Worm (Caenorhabditis elegans): ENCODE data around the gene irld-66.

The irld-66 gene

ce11 chrII:2976597-2976996 is 36.0 kb upstream of the irld-66 start, which contains the start of gene nhr-88 (continued):
- TF ChIP-seq nhr-6 (tag; optimal IDR thresholded peaks at IDR 0.05) (no peak), nhr-11 (tag; optimal IDR thresholded peaks at IDR 0.05) (no peak), Y105C5A.15 (GFP tag; IDR thresholded peaks at IDR 0.05) (no peak), zag-1 (tag; optimal IDR thresholded peaks at IDR 0.05) (no peak), aly-2 (tag; optimal IDR thresholded peaks at IDR 0.05) (no peak), T26A8.4 (GFP tag; IDR thresholded peaks at IDR 0.05) (peak; percentile 43; the same call in 1 of the 2 replicates), ztf-7 (tag; optimal IDR thresholded peaks at IDR 0.05) (no peak), F26F4.8 (GFP tag; conservative IDR thresholded peaks at IDR 0.05) (no peak), Y48G9A.11 (GFP tag; IDR thresholded peaks at IDR 0.05) (no peak), pha-4 (GFP tag; IDR thresholded peaks at IDR 0.05) (no peak), pha-4 (tag; optimal IDR thresholded peaks at IDR 0.05) (no peak), ZK546.5 (tag; optimal IDR thresholded peaks at IDR 0.05) (no peak), zip-11 (GFP tag; IDR thresholded peaks at IDR 0.05) (no peak), Y5F2A.4 (GFP tag; optimal IDR thresholded peaks at IDR 0.05) (no peak), ceh-62 (tag; optimal IDR thresholded peaks at IDR 0.05) (no peak), pqm-1 (tag; optimal IDR thresholded peaks at IDR 0.05) (no peak), F44E2.7 (GFP tag; IDR thresholded peaks at IDR 0.05) (no peak), cey-2 (tag; optimal IDR thresholded peaks at IDR 0.05; ENCODE audit: borderline replicate concordance, insufficient read depth) (no peak), nhr-25 (tag; optimal IDR thresholded peaks at IDR 0.05; ENCODE audit: borderline replicate concordance, insufficient read depth) (no peak), hlh-11 (tag; optimal IDR thresholded peaks at IDR 0.05) (no peak), ceh-44 (GFP tag; IDR thresholded peaks at IDR 0.05) (no peak), mdl-1 (tag; optimal IDR thresholded peaks at IDR 0.05) (peak in 1 of 2 experiments; percentile 4), T20F7.1 (GFP tag; optimal IDR thresholded peaks at IDR 0.05) (no peak), dve-1 (tag; optimal IDR thresholded peaks at IDR 0.05; ENCODE audit: insufficient read depth) (peak; percentile 33), dpl-1 (GFP tag; optimal IDR thresholded peaks at IDR 0.05) (no peak), nhr-10 (tag; optimal IDR thresholded peaks at IDR 0.05) (no peak), lsy-2 (tag; optimal IDR thresholded peaks at IDR 0.05) (peak in 1 of 2 experiments; percentile 57), vab-7 (GFP tag; IDR thresholded peaks at IDR 0.05) (peak; percentile 51; the same call in 1 of the 2 replicates), ces-1 (GFP tag; optimal IDR thresholded peaks at IDR 0.05) (no peak), R02D3.7 (tag; optimal IDR thresholded peaks at IDR 0.05) (no peak), dmd-8 (GFP tag; IDR thresholded peaks at IDR 0.05) (no peak), arid-1 (GFP tag; conservative IDR thresholded peaks at IDR 0.05) (no peak), nhr-41 (GFP tag; IDR thresholded peaks at IDR 0.05) (no peak), lin-29 (GFP tag; IDR thresholded peaks at IDR 0.05) (no peak), lir-3 (tag; optimal IDR thresholded peaks at IDR 0.05) (no peak), mes-2 (tag; optimal IDR thresholded peaks at IDR 0.05; ENCODE audit: poor library complexity, severe bottlenecking) (no peak), attf-4 (tag; optimal IDR thresholded peaks at IDR 0.05) (no peak), lin-1 (GFP tag; IDR thresholded peaks at IDR 0.05) (no peak), ama-1 (optimal IDR thresholded peaks at IDR 0.05) (peak; percentile 62), lim-7 (GFP tag; IDR thresholded peaks at IDR 0.05) (no peak), mxl-2 (GFP tag; conservative IDR thresholded peaks at IDR 0.05) (no peak), lin-38 (GFP tag; IDR thresholded peaks at IDR 0.05) (no peak), tag-97 (GFP tag; IDR thresholded peaks at IDR 0.05) (no peak), zip-2 (tag; optimal IDR thresholded peaks at IDR 0.05) (no peak), tra-1 (GFP tag; IDR thresholded peaks at IDR 0.05) (no peak), egl-43 (GFP tag; IDR thresholded peaks at IDR 0.05) (0 out of 2 replicates have a peak, but pooled peaks have one; percentile 70), snpc-4 (tag; optimal IDR thresholded peaks at IDR 0.05) (no peak), nhr-28 (tag; optimal IDR thresholded peaks at IDR 0.05) (no peak), daf-19 (GFP tag; conservative IDR thresholded peaks at IDR 0.05) (no peak), mdt-29 (GFP tag; IDR thresholded peaks at IDR 0.05) (0 out of 2 replicates have a peak, but pooled peaks have one; percentile 14), nhr-102 (tag; optimal IDR thresholded peaks at IDR 0.05) (no peak), ceh-20 (GFP tag; IDR thresholded peaks at IDR 0.05) (peak; percentile 26; the same call in 1 of the 2 replicates)

Measured in whole organism, L4 larva.